Worm (Caenorhabditis elegans) whole organism, young adult: ENCODE results near the gene K09E4.1.
A peak's percentile ranks its signal among the peaks of the same experiment; 100 is the strongest.

Source experiments
- B0336.3 ChIP-seq: fragments of 200-800 bp; sonication (Bioruptor generic); IDR thresholded peaks from 2 replicates; pipeline ENCODE4 v1.3.6; 2022; ENCODE audit warnings: missing genetic modification characterization, missing compliant biosample characterization
- C06A6.2 ChIP-seq: fragments of 200-800 bp; sonication (Bioruptor generic); conservative IDR thresholded peaks from 2 replicates; pipeline ENCODE4 v1.3.6; 2022; ENCODE audit warnings: missing genetic modification characterization, missing compliant biosample characterization
- F22D6.2 ChIP-seq: sonication (generic microtip); optimal IDR thresholded peaks from 2 replicates; lab custom pipeline; 2016; ENCODE audit warnings: mild to moderate bottlenecking, missing genetic modification characterization, missing compliant biosample characterization
- F52B5.7 ChIP-seq: sonication (generic microtip); optimal IDR thresholded peaks from 2 replicates; lab custom pipeline; 2016; ENCODE audit warnings: mild to moderate bottlenecking, missing genetic modification characterization, missing compliant biosample characterization
- K12H6.12 ChIP-seq: fragments of 200-800 bp; sonication (Bioruptor generic); optimal IDR thresholded peaks from 2 replicates; lab custom pipeline; 2018; ENCODE audit warnings: mild to moderate bottlenecking, missing genetic modification characterization, missing compliant biosample characterization
- Y53F4B.3 ChIP-seq: fragments of 200-800 bp; sonication (Bioruptor generic); IDR thresholded peaks from 2 replicates; pipeline ENCODE4 v1.3.6; 2022; ENCODE audit warnings: missing genetic modification reagents, missing genetic modification characterization, missing compliant biosample characterization
- Y53G8AR.9 ChIP-seq: fragments of 200-800 bp; sonication (Bioruptor generic); conservative IDR thresholded peaks from 2 replicates; pipeline ENCODE4 v1.3.6; 2022; ENCODE audit warnings: missing genetic modification reagents, missing genetic modification characterization, missing compliant biosample characterization
- Y67H2A.10 ChIP-seq: fragments of 200-800 bp; sonication (Bioruptor generic); conservative IDR thresholded peaks from 2 replicates; pipeline ENCODE4 v1.3.6; 2022; ENCODE audit warnings: missing genetic modification reagents, missing genetic modification characterization, missing compliant biosample characterization
- akir-1 ChIP-seq: fragments of 200-800 bp; sonication (Bioruptor generic); optimal IDR thresholded peaks from 2 replicates; lab custom pipeline; 2018; ENCODE audit warnings: mild to moderate bottlenecking, missing genetic modification characterization, moderate library complexity, missing compliant biosample characterization
- ama-1 ChIP-seq, 3 experiments: fragments of 150-350 bp in 1 of 3; sonication (generic microtip) in 2 of 3; optimal IDR thresholded peaks; 2 replicates each; lab custom pipeline; 2014 to 2018; ENCODE audit warnings: missing biosample characterization in 2 of 3, missing genetic modification characterization in 2 of 3, missing genetic modification reagents in 2 of 3
- athp-1 ChIP-seq: sonication (generic microtip); optimal IDR thresholded peaks from 2 replicates; lab custom pipeline; 2017; ENCODE audit warnings: mild to moderate bottlenecking, missing genetic modification characterization, missing compliant biosample characterization
- ccch-3 ChIP-seq: fragments of 200-800 bp; sonication (Bioruptor generic); optimal IDR thresholded peaks from 2 replicates; lab custom pipeline; 2018; ENCODE audit warnings: mild to moderate bottlenecking, missing genetic modification characterization, missing compliant biosample characterization
- cebp-1 ChIP-seq, 2 experiments: fragments of 200-800 bp in 1 of 2; sonication (Bioruptor generic) in 1 of 2; sonication (generic microtip) in 1 of 2; IDR thresholded peaks in 1 of 2; optimal IDR thresholded peaks in 1 of 2; 2 replicates each; pipeline versions ENCODE4 v1.3.6 to Lab custom; 2017 to 2022; ENCODE audit warnings: missing compliant biosample characterization in 2 of 2, missing genetic modification characterization in 2 of 2, mild to moderate bottlenecking in 1 of 2, missing genetic modification reagents in 1 of 2, moderate library complexity in 1 of 2
- ceh-91 ChIP-seq: fragments of 200-800 bp; sonication (Bioruptor generic); IDR thresholded peaks from 2 replicates; pipeline ENCODE4 v1.3.6; 2022; ENCODE audit warnings: missing genetic modification reagents, missing genetic modification characterization, missing compliant biosample characterization
- chd-7 ChIP-seq: sonication (generic microtip); optimal IDR thresholded peaks from 2 replicates; lab custom pipeline; 2016; ENCODE audit warnings: mild to moderate bottlenecking, missing genetic modification characterization, moderate library complexity, missing compliant biosample characterization
- dox-1 ChIP-seq: fragments of 200-800 bp; sonication (Bioruptor generic); IDR thresholded peaks from 2 replicates; pipeline ENCODE4 v1.3.6; 2022; ENCODE audit warnings: missing genetic modification reagents, missing genetic modification characterization, missing compliant biosample characterization
- dpff-1 ChIP-seq: sonication (generic microtip); optimal IDR thresholded peaks from 2 replicates; lab custom pipeline; 2017; ENCODE audit warnings: mild to moderate bottlenecking, missing genetic modification characterization, missing compliant biosample characterization
- egrh-3 ChIP-seq: fragments of 200-800 bp; sonication (Bioruptor generic); IDR thresholded peaks from 2 replicates; pipeline ENCODE4 v1.3.6; 2022; ENCODE audit warnings: missing genetic modification reagents, missing genetic modification characterization, missing compliant biosample characterization
- ekl-4 ChIP-seq: fragments of 200-800 bp; sonication (Bioruptor generic); IDR thresholded peaks from 2 replicates; pipeline ENCODE4 v1.3.6; 2022; ENCODE audit warnings: missing genetic modification reagents, missing genetic modification characterization, missing compliant biosample characterization
- fkh-3 ChIP-seq: sonication (generic microtip); optimal IDR thresholded peaks from 2 replicates; lab custom pipeline; 2016; ENCODE audit warnings: mild to moderate bottlenecking, missing genetic modification characterization, missing compliant biosample characterization
- gei-17 ChIP-seq: fragments of 200-800 bp; sonication (Bioruptor generic); optimal IDR thresholded peaks from 2 replicates; lab custom pipeline; 2018; ENCODE audit warnings: mild to moderate bottlenecking, missing genetic modification characterization, missing compliant biosample characterization
- hsf-1 ChIP-seq: fragments of 200-800 bp; sonication (Bioruptor generic); IDR thresholded peaks from 2 replicates; pipeline ENCODE4 v1.3.6; 2022; ENCODE audit warnings: missing genetic modification reagents, missing genetic modification characterization, missing compliant biosample characterization
- let-607 ChIP-seq, 2 experiments: fragments of 200-800 bp in 1 of 2; sonication (Bioruptor generic) in 1 of 2; sonication (generic microtip) in 1 of 2; optimal IDR thresholded peaks; 2 replicates each; lab custom pipeline; 2016 to 2018; ENCODE audit warnings: mild to moderate bottlenecking in 2 of 2, missing compliant biosample characterization in 2 of 2, missing genetic modification characterization in 2 of 2, moderate library complexity in 2 of 2, missing genotype in 1 of 2
- madf-10 ChIP-seq: sonication (generic microtip); optimal IDR thresholded peaks from 2 replicates; lab custom pipeline; 2016; ENCODE audit warnings: mild to moderate bottlenecking, missing genetic modification characterization, missing compliant biosample characterization
- madf-3 ChIP-seq: fragments of 200-800 bp; sonication (Bioruptor generic); IDR thresholded peaks from 2 replicates; pipeline ENCODE4 v1.3.6; 2022; ENCODE audit warnings: missing genetic modification reagents, missing genetic modification characterization, missing compliant biosample characterization
- mcd-1 ChIP-seq: fragments of 200-800 bp; sonication (Bioruptor generic); IDR thresholded peaks from 2 replicates; pipeline ENCODE4 v1.3.6; 2022; ENCODE audit warnings: missing genetic modification reagents, missing genetic modification characterization, missing compliant biosample characterization
- nhr-179 ChIP-seq: sonication (generic microtip); optimal IDR thresholded peaks from 2 replicates; lab custom pipeline; 2016; ENCODE audit warnings: mild to moderate bottlenecking, missing genetic modification characterization, missing compliant biosample characterization
- nhr-27 ChIP-seq: fragments of 200-800 bp; sonication (Bioruptor generic); optimal IDR thresholded peaks from 2 replicates; lab custom pipeline; 2018; ENCODE audit warnings: mild to moderate bottlenecking, missing genetic modification characterization, moderate library complexity, missing compliant biosample characterization
- nhr-90 ChIP-seq: sonication (generic microtip); optimal IDR thresholded peaks from 2 replicates; lab custom pipeline; 2016; ENCODE audit warnings: missing genotype, mild to moderate bottlenecking, missing genetic modification characterization, missing compliant biosample characterization
- somi-1 ChIP-seq: fragments of 200-800 bp; sonication (Bioruptor generic); optimal IDR thresholded peaks from 2 replicates; lab custom pipeline; 2018; ENCODE audit warnings: mild to moderate bottlenecking, missing genetic modification characterization, missing compliant biosample characterization
- sptf-2 ChIP-seq: fragments of 200-800 bp; sonication (Bioruptor generic); optimal IDR thresholded peaks from 2 replicates; lab custom pipeline; 2018; ENCODE audit warnings: mild to moderate bottlenecking, missing genetic modification characterization, missing compliant biosample characterization
- unc-130 ChIP-seq: sonication (generic microtip); optimal IDR thresholded peaks from 2 replicates; lab custom pipeline; 2016; ENCODE audit warnings: missing genetic modification reagents, missing genetic modification characterization, missing compliant biosample characterization
- zfh-2 ChIP-seq: fragments of 200-800 bp; sonication (Bioruptor generic); conservative IDR thresholded peaks from 2 replicates; pipeline ENCODE4 v1.3.6; 2022; ENCODE audit warnings: missing genetic modification reagents, missing genetic modification characterization, missing compliant biosample characterization
- ztf-22 ChIP-seq: fragments of 200-800 bp; sonication (Bioruptor generic); optimal IDR thresholded peaks from 2 replicates; lab custom pipeline; 2018; ENCODE audit warnings: mild to moderate bottlenecking, missing genetic modification characterization, moderate library complexity, missing compliant biosample characterization
- ztf-26 ChIP-seq: sonication (generic microtip); optimal IDR thresholded peaks from 2 replicates; lab custom pipeline; 2017; ENCODE audit warnings: missing genetic modification characterization, missing compliant biosample characterization

Gene K09E4.1

ce11 chrII:14173176-14173575 lies 35.5 kb downstream of the K09E4.1 start:
- TF ChIP-seq dox-1 (GFP tag; lab: Robert Waterston, UW): no peak
- no peak for TF ChIP-seq somi-1 (GFP tag; lab: Kevin White, UChicago)
- no peak for TF ChIP-seq madf-10 (tag; lab: Kevin White, UChicago)
- no peak for TF ChIP-seq chd-7 (tag; lab: Kevin White, UChicago)
- no peak for TF ChIP-seq B0336.3 (GFP tag; lab: Robert Waterston, UW)
- TF ChIP-seq nhr-90 (tag; lab: Kevin White, UChicago): no peak
- no peak for TF ChIP-seq ama-1 (optimal IDR thresholded peaks at IDR 0.05; lab: Kevin White, UChicago)
- no peak for TF ChIP-seq ama-1 (GFP tag; optimal IDR thresholded peaks at IDR 0.05; lab: Kevin White, UChicago)
- TF ChIP-seq nhr-27 (tag; lab: Kevin White, UChicago): no peak
- no peak for TF ChIP-seq madf-3 (GFP tag; lab: Robert Waterston, UW)
- no peak for TF ChIP-seq let-607 (tag; optimal IDR thresholded peaks at IDR 0.05; lab: Kevin White, UChicago)
- no peak for TF ChIP-seq Y67H2A.10
- TF ChIP-seq athp-1 (tag; lab: Kevin White, UChicago): no peak
- no peak for TF ChIP-seq ccch-3 (GFP tag; lab: Kevin White, UChicago)
- TF ChIP-seq, all 124 proteins: peak for 0

- no peak for TF ChIP-seq K12H6.12 (tag; lab: Kevin White, UChicago)
- no peak for TF ChIP-seq F22D6.2 (tag; lab: Kevin White, UChicago)
- no peak for TF ChIP-seq unc-130 (GFP tag; lab: Kevin White, UChicago)
- no peak for TF ChIP-seq dpff-1 (tag; lab: Kevin White, UChicago)
- TF ChIP-seq gei-17 (GFP tag; lab: Kevin White, UChicago): no peak
- TF ChIP-seq Y53G8AR.9 (GFP tag; lab: Robert Waterston, UW): no peak
- TF ChIP-seq nhr-90 (tag; lab: Kevin White, UChicago): no peak
- no peak for TF ChIP-seq egrh-3 (GFP tag; lab: Robert Waterston, UW)
- no peak for TF ChIP-seq athp-1 (tag; lab: Kevin White, UChicago)
- TF ChIP-seq akir-1: no peak
- TF ChIP-seq ztf-26 (tag; lab: Kevin White, UChicago): no peak
- no peak for TF ChIP-seq ekl-4 (GFP tag; lab: Robert Waterston, UW)
- TF ChIP-seq C06A6.2: no peak
- TF ChIP-seq hsf-1 (GFP tag; lab: Robert Waterston, UW): no peak
- TF ChIP-seq Y53F4B.3 (GFP tag; lab: Robert Waterston, UW): no peak
- TF ChIP-seq ceh-91 (GFP tag; lab: Robert Waterston, UW): no peak
- TF ChIP-seq sptf-2 (GFP tag; lab: Kevin White, UChicago): no peak
- TF ChIP-seq nhr-179: no peak
These were observed 37.5 kb downstream of the K09E4.1 start, which contains the start of gene Y48B6A.5 for ce11 chrII:14175099-14175498. TSS of gene Y48B6A.5 (minus strand) at chrII:14175199.

ce11 chrII:14176642-14177041 lies 39.0 kb downstream of the K09E4.1 start:
- peak; percentile 50; the same call in 1 of the 2 replicates for TF ChIP-seq zfh-2 (GFP tag; lab: Robert Waterston, UW)
- no peak for TF ChIP-seq F52B5.7 (tag; lab: Kevin White, UChicago)

ce11 chrII:14178233-14178969 lies 40.8 kb downstream of the K09E4.1 start, which contains the start of gene efhd-1:
TSS of gene efhd-1 (plus strand) at chrII:14178814.
- no peak for TF ChIP-seq ztf-22 (GFP tag; lab: Kevin White, UChicago)
- no peak for TF ChIP-seq cebp-1 (GFP tag; IDR thresholded peaks at IDR 0.05; lab: Robert Waterston, UW)
- TF ChIP-seq cebp-1 (tag; optimal IDR thresholded peaks at IDR 0.05; lab: Kevin White, UChicago): peak; percentile 91
- TF ChIP-seq fkh-3 (tag; lab: Kevin White, UChicago): no peak
- no peak for TF ChIP-seq hsf-1 (GFP tag; lab: Robert Waterston, UW)
- TF ChIP-seq mcd-1: no peak
- TF ChIP-seq, all 124 proteins: peak for 1
